Fruit fly (Drosophila melanogaster) whole organism, prepupa: Measurements from ENCODE around the gene CG7069.

Source experiments
- CG7368 ChIP-seq: fragments of 200-800 bp; sonication (Bioruptor generic); optimal IDR thresholded peaks from 3 replicates; lab custom pipeline; 2016; ENCODE audit warnings: missing biosample characterization, missing genetic modification characterization
- Lpt ChIP-seq: fragments of 200-800 bp; sonication (Bioruptor generic); optimal IDR thresholded peaks from 3 replicates; lab custom pipeline; 2016; ENCODE audit warnings: missing biosample characterization, missing genetic modification characterization

- TF ChIP-seq CG7368 (no peak), Lpt (no peak)
Measured at dm6 chr3R:22342708-22343107, 29.9 kb upstream of the CG7069 start.
